Fruit fly (Drosophila melanogaster): ENCODE measurements around the gene CG13288.

The CG13288 gene

dm6 chr3L:5899305-5899704 is 7.9 kb upstream of the CG13288 start, which contains the start of gene CG32409:
TSS of gene CG32409 (plus strand) at chr3L:5899528.
- TF ChIP-seq lola (GFP tag; optimal IDR thresholded peaks at IDR 0.05) (no peak), Myc (optimal IDR thresholded peaks at IDR 0.05) (peak; percentile 64)

dm6 chr3L:5902189-5902765 is 4.9 kb upstream of the CG13288 start, which contains the start of gene QC:
TSS of gene QC (minus strand) at chr3L:5902456.
- TF ChIP-seq Abd-B (GFP tag; optimal IDR thresholded peaks at IDR 0.05), result no peak
- no peak for TF ChIP-seq Rel (GFP tag; optimal IDR thresholded peaks at IDR 0.05)
- peak; percentile 45 for TF ChIP-seq Rel (tag; optimal IDR thresholded peaks at IDR 0.05)
- TF ChIP-seq OdsH (GFP tag; optimal IDR thresholded peaks at IDR 0.05), result no peak
- TF ChIP-seq Vsx2 (GFP tag; optimal IDR thresholded peaks at IDR 0.05; ENCODE audit: partially characterized antibody), result peak; percentile 21

dm6 chr3L:5903955-5904354 is 3.2 kb upstream of the CG13288 start, which contains the start of gene CG32413:
TSS of gene CG32413 (minus strand) at chr3L:5904055.
- TF ChIP-seq Jra (GFP tag; optimal IDR thresholded peaks at IDR 0.05), result no peak
- TF ChIP-seq HLH106 (tag; optimal IDR thresholded peaks at IDR 0.05), result no peak
- no peak for TF ChIP-seq Hnf4 (GFP tag; optimal IDR thresholded peaks at IDR 0.05)
- no peak for TF ChIP-seq dsf (GFP tag; optimal IDR thresholded peaks at IDR 0.05; ENCODE audit: borderline replicate concordance)
- no peak for TF ChIP-seq br (GFP tag; optimal IDR thresholded peaks at IDR 0.05)
- TF ChIP-seq brk (GFP tag; optimal IDR thresholded peaks at IDR 0.05), result no peak
- no peak for TF ChIP-seq CG32264 (GFP tag; optimal IDR thresholded peaks at IDR 0.05)
- TF ChIP-seq lola (GFP tag; optimal IDR thresholded peaks at IDR 0.05), result no peak
- TF ChIP-seq h (GFP tag; optimal IDR thresholded peaks at IDR 0.05), result no peak
- TF ChIP-seq Hr83 (GFP tag; optimal IDR thresholded peaks at IDR 0.05; ENCODE audit: poor library complexity, severe bottlenecking), result no peak

dm6 chr3L:5906599-5906998 is 582 bp upstream of the CG13288 start, which contains the start of gene CG10486:
TSS of gene CG10486 (minus strand) at chr3L:5906699.
- TF ChIP-seq brk (GFP tag; optimal IDR thresholded peaks at IDR 0.05) (no peak), fru (GFP tag; optimal IDR thresholded peaks at IDR 0.05) (no peak), Jra (GFP tag; optimal IDR thresholded peaks at IDR 0.05) (no peak), dsf (GFP tag; optimal IDR thresholded peaks at IDR 0.05; ENCODE audit: borderline replicate concordance) (no peak), CrebA (GFP tag; optimal IDR thresholded peaks at IDR 0.05; ENCODE audit: borderline replicate concordance) (no peak), Hr83 (GFP tag; optimal IDR thresholded peaks at IDR 0.05; ENCODE audit: poor library complexity, severe bottlenecking) (no peak), woc (GFP tag; optimal IDR thresholded peaks at IDR 0.05) (no peak), Myc (optimal IDR thresholded peaks at IDR 0.05) (no peak), tai (GFP tag; optimal IDR thresholded peaks at IDR 0.05) (no peak), usp (GFP tag; optimal IDR thresholded peaks at IDR 0.05) (no peak), Rel (GFP tag; optimal IDR thresholded peaks at IDR 0.05) (no peak), Rel (tag; optimal IDR thresholded peaks at IDR 0.05) (no peak), ey (GFP tag; optimal IDR thresholded peaks at IDR 0.05) (no peak), sage (GFP tag; optimal IDR thresholded peaks at IDR 0.05) (no peak), br (GFP tag; optimal IDR thresholded peaks at IDR 0.05) (no peak), Sp1 (GFP tag; optimal IDR thresholded peaks at IDR 0.05) (no peak)

- TF ChIP-seq psq (GFP tag; optimal IDR thresholded peaks at IDR 0.05) (peak; percentile 56), Jra (GFP tag; optimal IDR thresholded peaks at IDR 0.05) (no peak)
Measured at dm6 chr3L:5920778-5921177, 13.6 kb downstream of the CG13288 start.

dm6 chr3L:5921216-5921615 is 14.0 kb downstream of the CG13288 start, which contains the start of gene PXo:
TSS of gene PXo (minus strand) at chr3L:5921316.
- TF ChIP-seq pan (optimal IDR thresholded peaks at IDR 0.05) (no peak), usp (GFP tag; optimal IDR thresholded peaks at IDR 0.05) (no peak), Abd-B (GFP tag; optimal IDR thresholded peaks at IDR 0.05) (no peak), GATAd (GFP tag; optimal IDR thresholded peaks at IDR 0.05) (no peak)

dm6 chr3L:5922005-5922685 is 15.0 kb downstream of the CG13288 start, which contains the start of gene CG32407:
TSS of gene CG32407 (plus strand) at chr3L:5922055.
- TF ChIP-seq sage (GFP tag; optimal IDR thresholded peaks at IDR 0.05) (no peak), h (GFP tag; optimal IDR thresholded peaks at IDR 0.05) (peak; percentile 46), Rel (GFP tag; optimal IDR thresholded peaks at IDR 0.05) (no peak), Rel (tag; optimal IDR thresholded peaks at IDR 0.05) (peak; percentile 51), Hr83 (GFP tag; optimal IDR thresholded peaks at IDR 0.05; ENCODE audit: poor library complexity, severe bottlenecking) (peak; percentile 38), OdsH (GFP tag; optimal IDR thresholded peaks at IDR 0.05) (no peak), Dfd (GFP tag; optimal IDR thresholded peaks at IDR 0.05) (no peak), dmrt93B (GFP tag; optimal IDR thresholded peaks at IDR 0.05) (no peak), Jra (GFP tag; optimal IDR thresholded peaks at IDR 0.05) (peak; percentile 41), br (GFP tag; optimal IDR thresholded peaks at IDR 0.05) (peak; percentile 28), Vsx2 (GFP tag; optimal IDR thresholded peaks at IDR 0.05; ENCODE audit: partially characterized antibody) (no peak), sv (GFP tag; optimal IDR thresholded peaks at IDR 0.05) (no peak), GATAd (GFP tag; optimal IDR thresholded peaks at IDR 0.05) (no peak), dsf (GFP tag; optimal IDR thresholded peaks at IDR 0.05; ENCODE audit: borderline replicate concordance) (no peak), Myc (optimal IDR thresholded peaks at IDR 0.05) (no peak), N (GFP tag; optimal IDR thresholded peaks at IDR 0.05) (no peak), rgr (GFP tag; optimal IDR thresholded peaks at IDR 0.05) (peak; percentile 29), tai (GFP tag; optimal IDR thresholded peaks at IDR 0.05) (no peak), CG32264 (GFP tag; optimal IDR thresholded peaks at IDR 0.05) (no peak), foxo (GFP tag; optimal IDR thresholded peaks at IDR 0.05) (peak in 1 of 2 experiments; percentile 23), Hr78 (GFP tag; optimal IDR thresholded peaks at IDR 0.05) (no peak), woc (GFP tag; optimal IDR thresholded peaks at IDR 0.05) (no peak)
